Worm (Caenorhabditis elegans) whole organism, midembryonic: ENCODE data around the gene clc-28.

ENCODE experiments used
- T22C8.4 ChIP-seq: fragments of 200-800 bp; sonication (Bioruptor generic); IDR thresholded peaks from 2 replicates; pipeline ENCODE4 v1.3.6; 2022; ENCODE audit warnings: missing genetic modification characterization, missing compliant biosample characterization
- cog-1 ChIP-seq: sonication (generic microtip); optimal IDR thresholded peaks from 2 replicates; lab custom pipeline; 2016; ENCODE audit warnings: missing genetic modification characterization, missing compliant biosample characterization
- flt-1 ChIP-seq: fragments of 200-800 bp; sonication (Bioruptor generic); IDR thresholded peaks from 2 replicates; pipeline ENCODE4 v1.3.6; 2022; ENCODE audit warnings: missing genetic modification characterization, missing compliant biosample characterization
- klf-2 ChIP-seq: fragments of 200-800 bp; sonication (Bioruptor generic); conservative IDR thresholded peaks from 2 replicates; pipeline ENCODE4 v1.3.6; 2022; ENCODE audit warnings: missing genetic modification reagents, missing genetic modification characterization, missing compliant biosample characterization
- med-1 ChIP-seq: sonication (generic microtip); optimal IDR thresholded peaks from 2 replicates; lab custom pipeline; 2017; ENCODE audit warnings: missing genetic modification characterization, mild to moderate bottlenecking, missing compliant biosample characterization, antibody characterized with exemption, missing genetic modification reagents; ENCODE audit not compliant: insufficient read depth
- ref-1 ChIP-seq: fragments of 200-800 bp; sonication (Bioruptor generic); conservative IDR thresholded peaks from 2 replicates; pipeline ENCODE4 v1.3.6; 2022; ENCODE audit warnings: missing genetic modification reagents, missing genetic modification characterization, missing compliant biosample characterization
- tab-1 ChIP-seq: fragments of 200-800 bp; sonication (Bioruptor generic); IDR thresholded peaks from 2 replicates; pipeline ENCODE4 v1.3.6; 2022; ENCODE audit warnings: missing genetic modification characterization, missing compliant biosample characterization
- ztf-23 ChIP-seq: fragments of 200-800 bp; sonication (Bioruptor generic); IDR thresholded peaks from 2 replicates; pipeline ENCODE4 v1.3.6; 2022; ENCODE audit warnings: missing genetic modification reagents, missing genetic modification characterization, missing compliant biosample characterization
- ztf-29 ChIP-seq: fragments of 200-800 bp; sonication (Bioruptor generic); IDR thresholded peaks from 2 replicates; pipeline ENCODE4 v1.3.6; 2022; ENCODE audit warnings: missing genetic modification reagents, missing genetic modification characterization, missing compliant biosample characterization

The clc-28 gene

DNA sequence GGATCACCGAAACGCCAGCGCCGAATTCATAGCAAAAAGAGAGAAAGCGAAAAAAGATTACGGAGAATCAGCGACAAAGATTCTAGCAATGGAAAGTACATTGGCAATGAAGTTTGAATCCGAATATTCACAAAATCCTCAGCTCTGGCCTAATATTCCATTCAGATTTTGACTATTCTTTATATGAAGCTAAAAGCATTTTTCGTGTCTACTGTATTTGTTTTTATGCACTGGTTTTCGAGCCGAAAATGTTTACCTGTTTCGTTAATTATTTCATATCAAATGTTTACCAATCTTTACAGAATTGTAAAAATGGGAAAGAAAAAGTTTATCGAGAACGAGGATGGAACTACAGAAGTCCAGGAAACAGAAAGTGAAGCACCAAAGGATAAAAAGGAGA is 31.0 kb downstream of the clc-28 start, which contains the start of gene F10E9.4:
Gene F10E9.4 (plus strand): TSS at position 301 of the 400 bp plus-strand sequence.
- TF ChIP-seq ztf-29 (GFP tag; lab: Robert Waterston, UW) (no peak), T22C8.4 (GFP tag; lab: Robert Waterston, UW) (no peak), flt-1 (no peak), cog-1 (tag; lab: Kevin White, UChicago) (no peak), ref-1 (no peak), klf-2 (GFP tag; lab: Robert Waterston, UW) (no peak)

DNA sequence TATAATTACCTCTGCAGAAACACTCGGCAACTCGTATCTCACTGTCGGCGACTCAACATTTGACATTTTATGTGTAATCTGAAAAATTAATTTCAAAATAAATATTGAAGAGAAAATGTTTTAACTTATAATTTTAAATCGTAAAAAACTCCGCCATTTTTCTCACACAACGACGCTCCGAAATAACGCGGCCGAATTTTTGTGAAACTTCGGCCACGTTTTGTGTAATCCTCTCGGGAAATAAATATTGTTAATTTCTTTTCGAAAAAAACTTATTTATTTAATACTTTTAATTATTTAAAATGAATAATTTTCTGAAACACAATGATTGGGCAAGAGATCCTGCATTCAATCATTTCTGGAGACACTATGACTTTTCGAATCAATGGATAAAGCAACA is 31.9 kb downstream of the clc-28 start, which contains the start of the genes F10E9.7 and F10E9.5:
Gene F10E9.7 (minus strand): TSS at position 86 of the 400 bp plus-strand sequence.
Gene F10E9.5 (plus strand): TSS at position 237 of the 400 bp plus-strand sequence.
- no peak for TF ChIP-seq ref-1
- 0 out of 2 replicates have a peak, but pooled peaks have one; percentile 40 for TF ChIP-seq klf-2 (GFP tag; lab: Robert Waterston, UW)
- no peak for TF ChIP-seq tab-1 (GFP tag; lab: Robert Waterston, UW)
- TF ChIP-seq ztf-23 (GFP tag; lab: Robert Waterston, UW), result peak; percentile 73; the same call in 1 of the 2 replicates
- peak; percentile 71; the same call in 1 of the 2 replicates for TF ChIP-seq flt-1
- TF ChIP-seq med-1, result no peak
- TF ChIP-seq ztf-29 (GFP tag; lab: Robert Waterston, UW), result no peak
- TF ChIP-seq T22C8.4 (GFP tag; lab: Robert Waterston, UW), result no peak
- TF ChIP-seq cog-1 (tag; lab: Kevin White, UChicago), result peak; percentile 40

DNA sequence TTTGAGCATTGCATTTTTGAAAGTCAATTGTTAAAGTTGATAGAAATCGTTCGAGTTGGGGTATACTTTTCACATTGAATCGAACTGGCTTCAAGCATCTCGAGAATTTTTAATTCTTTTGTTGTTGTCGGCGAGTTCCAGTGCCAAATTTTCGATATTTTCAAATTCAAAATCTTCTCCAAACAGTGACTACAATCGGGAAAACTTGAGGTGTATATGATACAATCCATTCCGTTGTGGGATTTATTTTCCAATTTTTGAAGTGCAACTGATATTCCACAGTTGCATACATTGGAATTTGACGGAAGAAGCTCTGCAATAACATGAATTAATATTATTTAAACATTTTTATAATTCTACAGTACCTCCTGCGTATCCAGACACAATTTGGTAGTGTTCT is 33.5 kb downstream of the clc-28 start:
- TF ChIP-seq T22C8.4 (GFP tag; lab: Robert Waterston, UW) (no peak), ztf-29 (GFP tag; lab: Robert Waterston, UW) (no peak), ztf-23 (GFP tag; lab: Robert Waterston, UW) (no peak), med-1 (no peak), ref-1 (no peak), cog-1 (tag; lab: Kevin White, UChicago) (no peak), flt-1 (no peak), klf-2 (GFP tag; lab: Robert Waterston, UW) (no peak), tab-1 (GFP tag; lab: Robert Waterston, UW) (no peak)

ce11 chrIII:8305304-8305703 is 34.0 kb downstream of the clc-28 start:
- TF ChIP-seq tab-1 (GFP tag; lab: Robert Waterston, UW) (no peak), flt-1 (no peak), ztf-29 (GFP tag; lab: Robert Waterston, UW) (no peak), klf-2 (GFP tag; lab: Robert Waterston, UW) (no peak), ztf-23 (GFP tag; lab: Robert Waterston, UW) (no peak), ref-1 (no peak), T22C8.4 (GFP tag; lab: Robert Waterston, UW) (no peak), med-1 (no peak), cog-1 (tag; lab: Kevin White, UChicago) (no peak)

DNA sequence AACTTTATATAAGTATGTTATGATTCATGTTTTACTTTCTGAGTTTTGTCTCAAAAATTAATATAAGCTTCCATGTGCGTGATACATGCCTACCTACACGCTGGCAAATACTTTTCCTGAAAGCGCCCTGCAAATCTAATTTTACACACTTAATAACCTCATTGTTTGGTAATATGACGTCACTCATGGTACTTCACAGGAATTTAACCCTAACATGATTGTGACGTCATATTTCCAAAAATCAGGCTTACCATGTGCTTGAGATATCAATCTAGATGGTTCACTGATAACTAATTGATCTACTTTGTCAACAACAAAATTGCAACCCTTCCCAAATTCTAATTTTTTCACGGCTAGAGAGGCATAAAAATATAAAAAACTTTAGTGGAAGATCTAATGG is 35.8 kb downstream of the clc-28 start:
- TF ChIP-seq cog-1 (tag; lab: Kevin White, UChicago) (no peak), klf-2 (GFP tag; lab: Robert Waterston, UW) (no peak), tab-1 (GFP tag; lab: Robert Waterston, UW) (no peak), T22C8.4 (GFP tag; lab: Robert Waterston, UW) (no peak), ztf-29 (GFP tag; lab: Robert Waterston, UW) (no peak), flt-1 (no peak), ref-1 (no peak), ztf-23 (GFP tag; lab: Robert Waterston, UW) (no peak), med-1 (no peak)

ce11 chrIII:8300860-8301396 is 38.3 kb downstream of the clc-28 start:
- TF ChIP-seq med-1 (no peak), flt-1 (0 out of 2 replicates have a peak, but pooled peaks have one; percentile 15)

ce11 chrIII:8299734-8300133 is 39.5 kb downstream of the clc-28 start:
- TF ChIP-seq ref-1 (no peak), med-1 (no peak), T22C8.4 (GFP tag; lab: Robert Waterston, UW) (no peak), tab-1 (GFP tag; lab: Robert Waterston, UW) (no peak), cog-1 (tag; lab: Kevin White, UChicago) (no peak), flt-1 (no peak), ztf-23 (GFP tag; lab: Robert Waterston, UW) (no peak)

DNA sequence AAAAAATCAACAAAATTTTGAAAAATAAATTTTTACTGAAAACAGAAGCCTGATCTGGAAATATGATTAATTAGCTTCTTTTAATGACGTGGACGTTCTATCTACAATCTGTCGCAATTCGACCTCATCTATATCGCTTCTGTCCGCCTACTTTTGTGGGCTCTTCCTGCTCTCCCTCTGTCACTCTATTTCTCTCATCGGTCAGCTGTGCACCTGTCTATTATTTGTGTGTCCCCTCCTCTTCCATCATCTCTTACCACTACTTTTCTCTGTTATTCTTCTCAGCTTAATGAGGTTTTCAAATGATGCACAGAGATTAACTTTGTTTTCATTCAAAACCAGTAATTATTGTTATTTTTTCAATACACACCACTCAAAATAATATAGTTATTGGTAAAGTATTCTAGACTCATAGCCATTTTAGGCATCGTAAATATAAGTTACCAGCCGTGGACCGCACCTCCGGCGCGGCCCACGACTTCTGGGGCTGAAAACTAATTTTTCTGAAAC is 40.1 kb downstream of the clc-28 start:
- TF ChIP-seq flt-1, result no peak
- TF ChIP-seq ref-1, result no peak
- TF ChIP-seq tab-1 (GFP tag; lab: Robert Waterston, UW), result 0 out of 2 replicates have a peak, but pooled peaks have one; percentile 66

DNA sequence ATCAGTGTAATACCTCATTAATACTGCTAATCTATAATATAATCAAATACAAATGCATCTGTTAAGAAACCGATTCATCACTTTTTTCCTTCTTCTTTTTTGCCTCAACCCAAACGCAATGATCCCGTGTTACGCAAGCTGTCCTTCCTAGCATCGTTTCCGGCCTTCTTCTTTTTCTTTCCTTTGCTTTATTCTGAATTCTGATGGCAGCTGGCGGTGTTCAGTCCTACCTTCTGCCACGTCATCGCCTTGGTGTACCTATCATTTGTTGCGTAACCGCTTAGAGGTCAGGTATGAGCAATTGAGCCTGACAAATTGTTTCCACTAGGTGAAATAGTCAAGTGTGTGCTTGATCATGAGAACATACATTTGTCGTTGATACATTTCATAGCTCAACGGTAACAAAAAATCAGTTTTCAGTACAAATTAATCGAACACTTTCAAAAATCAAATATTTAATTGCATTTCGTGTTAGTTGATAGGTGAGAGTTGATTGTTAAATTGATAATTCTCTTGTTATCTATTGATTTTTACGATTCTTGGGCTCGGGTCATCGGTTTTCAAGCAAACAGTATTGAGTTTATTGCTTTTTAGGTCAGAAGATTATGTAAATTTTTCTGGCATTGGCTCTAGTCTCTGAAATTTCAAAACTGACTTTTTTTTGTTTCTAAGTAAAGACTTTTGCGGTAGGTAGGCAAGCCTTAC is 40.9 kb downstream of the clc-28 start:
- TF ChIP-seq cog-1 (tag; lab: Kevin White, UChicago) (no peak), T22C8.4 (GFP tag; lab: Robert Waterston, UW) (no peak), ztf-23 (GFP tag; lab: Robert Waterston, UW) (no peak), med-1 (no peak), ref-1 (no peak), flt-1 (no peak), tab-1 (GFP tag; lab: Robert Waterston, UW) (no peak), ztf-29 (GFP tag; lab: Robert Waterston, UW) (no peak), klf-2 (GFP tag; lab: Robert Waterston, UW) (no peak)

DNA sequence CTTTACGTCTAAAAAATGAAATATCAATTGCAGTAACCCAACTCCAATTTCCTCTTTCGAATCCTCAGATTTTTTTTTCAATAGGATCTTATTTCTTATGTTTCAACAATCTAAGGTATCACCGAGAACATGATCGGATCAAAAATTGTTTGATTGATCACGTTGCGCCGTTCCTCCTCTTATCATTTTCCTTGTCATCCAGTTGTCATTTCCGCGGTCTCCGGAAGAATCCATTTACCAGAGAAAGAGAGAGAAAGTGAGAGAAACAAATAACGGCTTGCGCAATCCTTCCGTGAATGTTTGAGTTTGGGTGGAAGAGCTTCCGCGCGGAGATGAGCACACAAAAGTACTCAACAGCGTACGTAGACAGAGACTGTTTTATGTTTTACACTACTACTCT is 46.0 kb downstream of the clc-28 start:
- no peak for TF ChIP-seq tab-1 (GFP tag; lab: Robert Waterston, UW)
- TF ChIP-seq T22C8.4 (GFP tag; lab: Robert Waterston, UW), result no peak
- no peak for TF ChIP-seq med-1
- no peak for TF ChIP-seq ztf-23 (GFP tag; lab: Robert Waterston, UW)
- no peak for TF ChIP-seq ztf-29 (GFP tag; lab: Robert Waterston, UW)
- no peak for TF ChIP-seq ref-1
- no peak for TF ChIP-seq klf-2 (GFP tag; lab: Robert Waterston, UW)
- no peak for TF ChIP-seq cog-1 (tag; lab: Kevin White, UChicago)
